Fruit fly (Drosophila melanogaster) whole organism, embryonic: Measurements from ENCODE around the gene Socs36E.

Experiments
- Atf3 ChIP-seq: fragments of 200-800 bp; sonication (Bioruptor generic); optimal IDR thresholded peaks from 3 replicates; lab custom pipeline; 2016; ENCODE audit warnings: missing biosample characterization, missing genetic modification characterization
- Bgb ChIP-seq: fragments of 200-800 bp; sonication (Bioruptor generic); IDR thresholded peaks from 2 replicates; pipeline ENCODE4 v1.3.6; 2022; ENCODE audit warnings: missing biosample characterization, missing genetic modification characterization; ENCODE audit not compliant: partially characterized antibody
- BtbVII ChIP-seq: fragments of 200-800 bp; sonication (Bioruptor generic); optimal IDR thresholded peaks from 3 replicates; lab custom pipeline; 2017; ENCODE audit warnings: missing biosample characterization, mild to moderate bottlenecking, missing genetic modification characterization
- CG10565 ChIP-seq: fragments of 200-800 bp; sonication (Bioruptor generic); optimal IDR thresholded peaks from 3 replicates; lab custom pipeline; 2016; ENCODE audit warnings: missing biosample characterization, mild to moderate bottlenecking, missing genetic modification characterization
- CG11560 ChIP-seq: fragments of 200-800 bp; sonication (Bioruptor generic); IDR thresholded peaks from 3 replicates; pipeline ENCODE4 v1.3.6; 2022; ENCODE audit warnings: missing biosample characterization, missing genetic modification characterization
- CG12071 ChIP-seq: fragments of 200-800 bp; sonication (Bioruptor generic); optimal IDR thresholded peaks from 3 replicates; lab custom pipeline; 2018; ENCODE audit warnings: missing biosample characterization, mild to moderate bottlenecking, missing genetic modification characterization
- CG14050 ChIP-seq: fragments of 200-800 bp; sonication (Bioruptor generic); IDR thresholded peaks from 3 replicates; pipeline ENCODE4 v1.3.6; 2022; ENCODE audit warnings: missing biosample characterization, missing genetic modification characterization
- CG14441 ChIP-seq: fragments of 200-800 bp; sonication (Bioruptor generic); IDR thresholded peaks from 2 replicates; pipeline ENCODE4 v1.3.6; 2022; ENCODE audit warnings: missing biosample characterization, missing genetic modification characterization
- CG1602 ChIP-seq: fragments of 200-800 bp; sonication (Bioruptor generic); optimal IDR thresholded peaks from 3 replicates; lab custom pipeline; 2016; ENCODE audit warnings: missing biosample characterization, missing genetic modification characterization
- CG16813 ChIP-seq: fragments of 200-800 bp; sonication (Bioruptor generic); IDR thresholded peaks from 3 replicates; pipeline ENCODE4 v1.3.6; 2022; ENCODE audit warnings: missing biosample characterization, missing genetic modification characterization; ENCODE audit not compliant: partially characterized antibody
- CG17361 ChIP-seq: fragments of 200-800 bp; sonication (Bioruptor generic); IDR thresholded peaks from 3 replicates; pipeline ENCODE4 v1.3.6; 2022; ENCODE audit warnings: missing biosample characterization, missing genetic modification characterization
- CG18011 ChIP-seq: fragments of 200-800 bp; sonication (Bioruptor generic); optimal IDR thresholded peaks from 2 replicates; lab custom pipeline; 2017; ENCODE audit warnings: missing biosample characterization, missing genetic modification characterization, mild to moderate bottlenecking, moderate library complexity, missing genotype
- CG18599 ChIP-seq: fragments of 200-800 bp; sonication (Bioruptor generic); optimal IDR thresholded peaks from 3 replicates; lab custom pipeline; 2017; ENCODE audit warnings: missing biosample characterization, missing genetic modification characterization, mild to moderate bottlenecking, moderate library complexity, missing genetic modification reagents
- CG2202 ChIP-seq: fragments of 200-800 bp; sonication (Bioruptor generic); optimal IDR thresholded peaks from 2 replicates; lab custom pipeline; 2018; ENCODE audit warnings: missing biosample characterization, mild to moderate bottlenecking, missing genetic modification characterization
- CG3847 ChIP-seq: fragments of 200-800 bp; sonication (Bioruptor generic); IDR thresholded peaks from 2 replicates; pipeline ENCODE4 v1.3.6; 2022; ENCODE audit warnings: missing biosample characterization, missing genetic modification characterization
- CG4424 ChIP-seq: fragments of 200-800 bp; sonication (Bioruptor generic); optimal IDR thresholded peaks from 3 replicates; lab custom pipeline; 2016; ENCODE audit warnings: missing biosample characterization, missing genetic modification characterization
- CG4707 ChIP-seq: fragments of 200-800 bp; sonication (Bioruptor generic); optimal IDR thresholded peaks from 2 replicates; lab custom pipeline; 2018; ENCODE audit warnings: missing biosample characterization, mild to moderate bottlenecking, missing genetic modification characterization, moderate library complexity
- CG7928 ChIP-seq: fragments of 200-800 bp; sonication (Bioruptor generic); optimal IDR thresholded peaks from 2 replicates; lab custom pipeline; 2017; ENCODE audit warnings: missing biosample characterization, mild to moderate bottlenecking, missing genetic modification characterization
- Dll ChIP-seq: fragments of 200-800 bp; sonication (Bioruptor generic); IDR thresholded peaks from 4 replicates; pipeline ENCODE4 v1.3.6; 2022; ENCODE audit warnings: missing biosample characterization, missing genetic modification characterization; ENCODE audit not compliant: partially characterized antibody
- Dp ChIP-seq: fragments of 200-800 bp; sonication (Bioruptor generic); optimal IDR thresholded peaks from 2 replicates; lab custom pipeline; 2018; ENCODE audit warnings: missing biosample characterization, mild to moderate bottlenecking, missing genetic modification characterization, moderate library complexity
- Drgx ChIP-seq: fragments of 200-800 bp; sonication (Bioruptor generic); IDR thresholded peaks from 2 replicates; pipeline ENCODE4 v1.3.6; 2022; ENCODE audit warnings: missing biosample characterization, missing genetic modification characterization
- Eip74EF ChIP-seq, 2 experiments: fragments of 200-800 bp in 1 of 2; fragments of >200 bp in 1 of 2; sonication (Bioruptor generic) in 1 of 2; optimal IDR thresholded peaks; 2 replicates each; lab custom pipeline; 2017 to 2019; ENCODE audit warnings: missing biosample characterization in 2 of 2, missing genetic modification characterization in 2 of 2, mild to moderate bottlenecking in 1 of 2, moderate library complexity in 1 of 2
- Elba2 ChIP-seq: fragments of 200-800 bp; sonication (Bioruptor generic); optimal IDR thresholded peaks from 3 replicates; lab custom pipeline; 2016; ENCODE audit warnings: missing biosample characterization, missing genetic modification characterization
- HLH4C ChIP-seq: fragments of 200-800 bp; sonication (Bioruptor generic); IDR thresholded peaks from 3 replicates; pipeline ENCODE4 v1.3.6; 2022; ENCODE audit warnings: missing biosample characterization, missing genetic modification characterization; ENCODE audit not compliant: partially characterized antibody
- Hey ChIP-seq: fragments of 200-800 bp; sonication (Bioruptor generic); optimal IDR thresholded peaks from 3 replicates; lab custom pipeline; 2018; ENCODE audit warnings: missing biosample characterization, mild to moderate bottlenecking, missing genetic modification characterization
- Hmr ChIP-seq: fragments of 200-800 bp; sonication (Bioruptor generic); optimal IDR thresholded peaks from 3 replicates; lab custom pipeline; 2017; ENCODE audit warnings: mild to moderate bottlenecking, missing biosample characterization, missing genetic modification reagents, missing genetic modification characterization
- NfI ChIP-seq: fragments of 200-800 bp; sonication (Bioruptor generic); optimal IDR thresholded peaks from 3 replicates; lab custom pipeline; 2018; ENCODE audit warnings: missing biosample characterization, mild to moderate bottlenecking, missing genetic modification characterization, moderate library complexity
- Sin3A ChIP-seq: fragments of >200 bp; optimal IDR thresholded peaks from 2 replicates; lab custom pipeline; 2018
- Sry-β ChIP-seq: fragments of 200-800 bp; sonication (Bioruptor generic); optimal IDR thresholded peaks from 2 replicates; lab custom pipeline; 2018; ENCODE audit warnings: missing biosample characterization, mild to moderate bottlenecking, missing genetic modification characterization, moderate library complexity
- Usf ChIP-seq: fragments of 200-800 bp; sonication (Bioruptor generic); optimal IDR thresholded peaks from 2 replicates; lab custom pipeline; 2017; ENCODE audit warnings: missing genotype, missing biosample characterization, missing genetic modification characterization
- cad ChIP-seq: fragments of >200 bp; optimal IDR thresholded peaks from 2 replicates; lab custom pipeline; 2017; ENCODE audit warnings: missing biosample characterization, missing genetic modification characterization
- chn ChIP-seq: fragments of 200-800 bp; sonication (Bioruptor generic); optimal IDR thresholded peaks from 2 replicates; lab custom pipeline; 2016; ENCODE audit warnings: missing biosample characterization, missing genetic modification characterization
- crol ChIP-seq: fragments of 200-800 bp; sonication (Bioruptor generic); IDR thresholded peaks from 2 replicates; pipeline ENCODE4 v1.3.6; 2022; ENCODE audit warnings: missing biosample characterization, missing genetic modification characterization
- cwo ChIP-seq: fragments of 200-800 bp; sonication (Bioruptor generic); optimal IDR thresholded peaks from 3 replicates; lab custom pipeline; 2017; ENCODE audit warnings: missing biosample characterization, missing genetic modification characterization, mild to moderate bottlenecking, moderate library complexity, missing genetic modification reagents
- fd64A ChIP-seq: fragments of 200-800 bp; sonication (Bioruptor generic); optimal IDR thresholded peaks from 3 replicates; lab custom pipeline; 2018; ENCODE audit warnings: missing biosample characterization, mild to moderate bottlenecking, missing genetic modification characterization
- gt ChIP-seq: fragments of 200-800 bp; sonication (Bioruptor generic); IDR thresholded peaks from 2 replicates; pipeline ENCODE4 v1.3.6; 2022; ENCODE audit warnings: missing biosample characterization, missing genetic modification characterization
- hkb ChIP-seq, 2 experiments: fragments of 200-800 bp in 1 of 2; fragments of >200 bp in 1 of 2; sonication (Bioruptor generic) in 1 of 2; IDR thresholded peaks in 1 of 2; optimal IDR thresholded peaks in 1 of 2; 2 replicates each; pipeline versions ENCODE4 v1.3.6 to Lab custom; 2017 to 2022; ENCODE audit warnings: missing biosample characterization in 1 of 2, missing genetic modification characterization in 1 of 2
- jigr1 ChIP-seq: fragments of 200-800 bp; sonication (Bioruptor generic); IDR thresholded peaks from 3 replicates; pipeline ENCODE4 v1.3.6; 2022; ENCODE audit warnings: missing biosample characterization, missing genetic modification characterization
- kah ChIP-seq: fragments of 200-800 bp; sonication (Bioruptor generic); optimal IDR thresholded peaks from 2 replicates; lab custom pipeline; 2018; ENCODE audit warnings: missing biosample characterization, mild to moderate bottlenecking, missing genetic modification characterization
- kni ChIP-seq: fragments of 200-800 bp; sonication (Bioruptor generic); optimal IDR thresholded peaks from 3 replicates; lab custom pipeline; 2017; ENCODE audit warnings: mild to moderate bottlenecking, missing biosample characterization, missing genetic modification reagents, missing genetic modification characterization
- lilli ChIP-seq: fragments of 200-800 bp; sonication (Bioruptor generic); optimal IDR thresholded peaks from 3 replicates; lab custom pipeline; 2016; ENCODE audit warnings: missing biosample characterization, missing genetic modification characterization
- p53 ChIP-seq: fragments of 200-800 bp; sonication (Bioruptor generic); optimal IDR thresholded peaks from 2 replicates; lab custom pipeline; 2016; ENCODE audit warnings: missing biosample characterization, missing genetic modification characterization
- phol ChIP-seq: fragments of 200-800 bp; sonication (Bioruptor generic); optimal IDR thresholded peaks from 3 replicates; lab custom pipeline; 2018; ENCODE audit warnings: missing biosample characterization, mild to moderate bottlenecking, missing genetic modification characterization, moderate library complexity
- pita ChIP-seq: fragments of 200-800 bp; sonication (Bioruptor generic); optimal IDR thresholded peaks from 2 replicates; lab custom pipeline; 2017; ENCODE audit warnings: missing biosample characterization, mild to moderate bottlenecking, missing genetic modification characterization
- pros ChIP-seq: fragments of 200-800 bp; sonication (Bioruptor generic); optimal IDR thresholded peaks from 3 replicates; lab custom pipeline; 2019; ENCODE audit warnings: missing biosample characterization, mild to moderate bottlenecking, missing genetic modification characterization, moderate library complexity
- tap ChIP-seq: fragments of 200-800 bp; optimal IDR thresholded peaks from 3 replicates; lab custom pipeline; 2019; ENCODE audit warnings: missing biosample characterization, mild to moderate bottlenecking, missing genetic modification characterization, moderate library complexity
- vvl ChIP-seq: fragments of 200-800 bp; sonication (Bioruptor generic); IDR thresholded peaks from 2 replicates; pipeline ENCODE4 v1.3.6; 2022; ENCODE audit warnings: missing biosample characterization, missing genetic modification characterization
- yki ChIP-seq: fragments of >200 bp; optimal IDR thresholded peaks from 3 replicates; lab custom pipeline; 2018
- z ChIP-seq: fragments of 200-800 bp; sonication (Bioruptor generic); IDR thresholded peaks from 3 replicates; pipeline ENCODE4 v1.3.6; 2022; ENCODE audit warnings: missing biosample characterization, missing genetic modification characterization

Gene Socs36E

DNA sequence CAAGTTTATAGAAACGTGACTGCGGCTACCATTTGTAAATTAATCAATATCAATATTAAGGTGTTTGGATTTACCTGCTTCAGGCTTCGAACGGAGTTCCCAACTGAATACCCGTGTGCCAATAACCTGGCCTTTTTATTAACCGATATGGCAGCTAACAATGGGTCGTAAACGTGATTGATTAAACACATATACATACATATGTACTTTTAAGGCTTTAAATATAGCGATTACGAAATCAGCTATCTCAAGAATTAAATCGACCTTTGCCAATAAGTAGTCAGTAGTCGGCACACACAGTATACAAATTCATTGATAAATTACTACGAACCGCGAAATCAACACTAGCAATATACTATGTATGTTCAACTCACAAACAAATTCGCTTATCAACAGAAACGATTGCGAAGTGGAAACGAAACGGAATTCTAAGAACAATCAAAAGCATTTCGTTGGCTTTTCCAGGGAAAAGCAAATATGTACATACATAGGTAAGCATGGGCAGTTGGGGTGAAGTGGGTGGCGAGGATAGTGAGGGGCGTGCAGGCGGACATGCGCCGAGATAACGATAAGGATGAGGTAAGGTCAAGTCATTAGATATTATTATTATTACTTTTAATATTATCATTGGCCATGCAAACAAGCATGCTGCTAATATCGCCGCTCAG lies 3.5 kb downstream of the Socs36E start (continued):
- TF ChIP-seq CG1602 (GFP tag; lab: Kevin White, UChicago) (peak; percentile 13), CG17361 (GFP tag; lab: Robert Waterston, UW) (0 out of 3 replicates have a peak, but pooled peaks have one; percentile 28), CG16813 (GFP tag; lab: Robert Waterston, UW) (no peak), CG2202 (peak; percentile 80), p53 (GFP tag; lab: Kevin White, UChicago) (no peak), tap (tag; lab: Kevin White, UChicago) (peak; percentile 71), Sry-β (GFP tag; lab: Kevin White, UChicago) (peak; percentile 39), CG18011 (peak; percentile 38), crol (GFP tag; lab: Robert Waterston, UW) (peak; percentile 88), CG18599 (GFP tag; lab: Kevin White, UChicago) (peak; percentile 87), pros (GFP tag; lab: Kevin White, UChicago) (no peak), gt (GFP tag; lab: Robert Waterston, UW) (no peak), cwo (GFP tag; lab: Kevin White, UChicago) (peak; percentile 90), yki (lab: Kevin White, UChicago) (no peak), jigr1 (GFP tag; lab: Robert Waterston, UW) (no peak), Drgx (0 out of 2 replicates have a peak, but pooled peaks have one; percentile 14), Bgb (no peak), BtbVII (GFP tag; lab: Kevin White, UChicago) (peak; percentile 75), Elba2 (GFP tag; lab: Kevin White, UChicago) (no peak), CG11560 (tag; lab: Robert Waterston, UW) (no peak), pita (GFP tag; lab: Kevin White, UChicago) (no peak), vvl (GFP tag; lab: Robert Waterston, UW) (peak; percentile 73), phol (tag; lab: Kevin White, UChicago) (no peak), hkb (optimal IDR thresholded peaks at IDR 0.05; lab: Kevin White, UChicago) (no peak), hkb (GFP tag; IDR thresholded peaks at IDR 0.05; lab: Robert Waterston, UW) (peak; percentile 82), CG3847 (GFP tag; lab: Robert Waterston, UW) (no peak), lilli (GFP tag; lab: Kevin White, UChicago) (peak; percentile 12), Atf3 (peak; percentile 4), Hey (tag; lab: Kevin White, UChicago) (peak; percentile 82), Usf (no peak), kah (GFP tag; lab: Kevin White, UChicago) (peak; percentile 45), CG7928 (GFP tag; lab: Kevin White, UChicago) (peak; percentile 14), CG14050 (GFP tag; lab: Robert Waterston, UW) (no peak; the same call in 2 of the 3 replicates), CG4424 (peak; percentile 36), Sin3A (lab: Kevin White, UChicago) (no peak), z (0 out of 3 replicates have a peak, but pooled peaks have one; percentile 49), fd64A (GFP tag; lab: Kevin White, UChicago) (peak; percentile 87), CG14441 (GFP tag; lab: Robert Waterston, UW) (peak; percentile 47; the same call in 1 of the 2 replicates), CG10565 (GFP tag; lab: Kevin White, UChicago) (no peak), CG4707 (peak; percentile 69), Eip74EF (GFP tag; optimal IDR thresholded peaks at IDR 0.05; lab: Kevin White, UChicago) (peak in 1 of 2 experiments; percentile 2), CG12071 (GFP tag; lab: Kevin White, UChicago) (peak; percentile 86), Dll (GFP tag; lab: Robert Waterston, UW) (no peak), NfI (GFP tag; lab: Kevin White, UChicago) (peak; percentile 66), Dp (no peak), HLH4C (GFP tag; lab: Robert Waterston, UW) (no peak), Hmr (GFP tag; lab: Kevin White, UChicago) (peak; percentile 85), chn (no peak), kni (GFP tag; lab: Kevin White, UChicago) (peak; percentile 59), cad (GFP tag; lab: Kevin White, UChicago) (no peak)
